Fruit fly (Drosophila melanogaster): ENCODE measurements around the gene Ost48.
A peak's percentile ranks its signal among the peaks of the same experiment; 100 is the strongest.

Ost48 gene

DNA sequence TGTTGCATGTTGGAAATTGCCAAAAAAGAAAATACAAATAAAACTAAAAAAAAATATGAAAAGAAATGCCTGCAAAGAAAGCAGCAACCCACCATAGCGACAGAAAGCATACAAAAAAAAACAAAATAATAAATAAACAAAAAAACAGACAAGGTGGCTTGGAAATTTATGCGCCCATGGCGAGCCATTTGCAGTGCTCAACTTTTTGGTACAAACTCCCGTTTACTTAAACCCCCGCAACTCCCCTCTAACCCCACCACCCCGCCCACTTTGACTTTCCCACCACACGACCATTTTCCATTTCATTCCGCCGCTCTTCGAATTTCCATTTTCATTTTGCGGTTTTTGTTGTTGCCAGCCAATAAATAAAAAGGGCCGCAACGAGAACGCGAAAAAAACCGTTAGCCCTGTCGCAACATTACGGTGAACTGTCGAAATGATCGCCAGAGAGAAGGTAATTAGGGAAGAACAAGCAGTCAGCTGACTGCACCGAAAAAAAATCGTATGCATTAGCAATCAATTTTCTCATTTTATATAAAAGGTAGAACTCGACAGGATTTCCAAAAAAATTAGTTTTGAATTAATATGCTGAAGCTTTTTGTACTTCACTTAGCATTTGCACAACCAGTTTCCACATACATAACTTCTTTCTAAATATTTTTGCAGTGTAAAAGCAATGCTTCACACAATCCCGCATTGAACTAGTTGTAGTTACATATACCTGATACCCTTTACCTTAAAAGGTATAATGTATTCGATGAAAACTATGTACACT lies 21.4 kb downstream of the Ost48 start (continued):
- TF ChIP-seq dmrt11E (tag; optimal IDR thresholded peaks at IDR 0.05) (peak; percentile 32), h (optimal IDR thresholded peaks at IDR 0.05) (no peak), shn (GFP tag; optimal IDR thresholded peaks at IDR 0.05) (peak; percentile 32), Fer1 (GFP tag; optimal IDR thresholded peaks at IDR 0.05) (peak; percentile 23), CG30431 (GFP tag; optimal IDR thresholded peaks at IDR 0.05) (no peak), seq (GFP tag; IDR thresholded peaks at IDR 0.05) (no peak), jing (GFP tag; optimal IDR thresholded peaks at IDR 0.05) (peak; percentile 8), Hand (GFP tag; optimal IDR thresholded peaks at IDR 0.05) (no peak), chm (GFP tag; IDR thresholded peaks at IDR 0.05) (no peak), Dll (GFP tag; IDR thresholded peaks at IDR 0.05; ENCODE audit: partially characterized antibody) (no peak), Mrtf (GFP tag; IDR thresholded peaks at IDR 0.05) (0 out of 3 replicates have a peak, but pooled peaks have one; percentile 35), gsb (GFP tag; IDR thresholded peaks at IDR 0.05) (no peak), CG7556 (GFP tag; optimal IDR thresholded peaks at IDR 0.05) (peak; percentile 12), CG6765 (GFP tag; optimal IDR thresholded peaks at IDR 0.05) (no peak), CG12744 (GFP tag; optimal IDR thresholded peaks at IDR 0.05) (no peak), CG3163 (GFP tag; optimal IDR thresholded peaks at IDR 0.05) (no peak), maf-S (GFP tag; optimal IDR thresholded peaks at IDR 0.05) (peak; percentile 33), CG9609 (GFP tag; optimal IDR thresholded peaks at IDR 0.05) (peak; percentile 46), Atf-2 (GFP tag; optimal IDR thresholded peaks at IDR 0.05) (no peak), Pdp1 (GFP tag; optimal IDR thresholded peaks at IDR 0.05) (peak; percentile 60), mld (GFP tag; IDR thresholded peaks at IDR 0.05; ENCODE audit: partially characterized antibody) (no peak), Fer2 (tag; optimal IDR thresholded peaks at IDR 0.05) (no peak), pum (GFP tag; optimal IDR thresholded peaks at IDR 0.05) (peak; percentile 38), chif (GFP tag; optimal IDR thresholded peaks at IDR 0.05) (peak; percentile 42 to 58), slbo (GFP tag; IDR thresholded peaks at IDR 0.05) (peak; percentile 45), sisA (GFP tag; IDR thresholded peaks at IDR 0.05) (peak; percentile 66), CG8924 (tag; optimal IDR thresholded peaks at IDR 0.05) (peak; percentile 58), pan (optimal IDR thresholded peaks at IDR 0.05) (no peak), pan (GFP tag; optimal IDR thresholded peaks at IDR 0.05 in 1 of 2, IDR thresholded peaks at IDR 0.05 in 1 of 2) (peak in 1 of 2 experiments; percentile 53), CG12104 (GFP tag; optimal IDR thresholded peaks at IDR 0.05) (no peak), z (GFP tag; IDR thresholded peaks at IDR 0.05) (no peak), CG17912 (GFP tag; optimal IDR thresholded peaks at IDR 0.05) (no peak), emc (GFP tag; optimal IDR thresholded peaks at IDR 0.05) (peak; percentile 17), psq (GFP tag; optimal IDR thresholded peaks at IDR 0.05) (no peak), unc-4 (GFP tag; IDR thresholded peaks at IDR 0.05; ENCODE audit: partially characterized antibody) (no peak), hkb (optimal IDR thresholded peaks at IDR 0.05) (no peak), hkb (GFP tag; IDR thresholded peaks at IDR 0.05) (peak; percentile 62), Elba2 (GFP tag; optimal IDR thresholded peaks at IDR 0.05) (no peak), nau (GFP tag; optimal IDR thresholded peaks at IDR 0.05) (no peak), CG15269 (tag; optimal IDR thresholded peaks at IDR 0.05) (peak; percentile 54)

DNA sequence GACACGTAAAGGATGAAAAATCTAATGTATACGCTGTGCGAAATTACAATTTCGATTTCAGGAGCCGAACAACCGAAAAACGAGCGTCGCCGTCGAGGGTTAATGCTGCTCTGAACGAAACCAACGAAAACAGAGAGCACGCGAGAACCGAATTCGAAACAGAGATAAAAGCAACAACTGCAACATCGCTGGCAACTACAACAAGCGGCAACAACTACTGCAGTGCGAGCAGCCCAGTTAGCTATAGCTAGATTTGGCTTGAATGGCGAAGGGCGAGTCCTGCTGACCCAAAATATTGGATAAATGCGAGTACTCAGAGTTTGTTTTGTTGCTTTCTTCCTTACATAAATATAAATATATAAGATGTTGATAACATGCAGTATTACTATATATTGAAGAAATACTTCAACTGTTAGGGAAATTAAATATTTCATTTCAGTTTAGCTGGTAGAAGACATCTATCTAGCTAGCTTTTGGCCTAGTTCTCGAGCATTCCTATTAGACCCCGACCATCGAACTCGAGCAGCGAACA lies 23.3 kb downstream of the Ost48 start, which contains the start of gene fend:
Gene fend (minus strand): TSS at position 178 of the 532 bp plus-strand sequence.
- TF ChIP-seq CHES-1-like (GFP tag; optimal IDR thresholded peaks at IDR 0.05) (no peak), row (GFP tag; IDR thresholded peaks at IDR 0.05) (peak; percentile 94), stc (GFP tag; IDR thresholded peaks at IDR 0.05) (no peak), B-H2 (GFP tag; optimal IDR thresholded peaks at IDR 0.05) (no peak), ttk (GFP tag; IDR thresholded peaks at IDR 0.05) (no peak), E2f2 (GFP tag; IDR thresholded peaks at IDR 0.05) (peak; percentile 21; the same call in 1 of the 2 replicates), Tbp (GFP tag; optimal IDR thresholded peaks at IDR 0.05) (peak; percentile 90), gce (GFP tag; IDR thresholded peaks at IDR 0.05) (no peak), CG6254 (GFP tag; optimal IDR thresholded peaks at IDR 0.05) (no peak), ac (GFP tag; optimal IDR thresholded peaks at IDR 0.05) (no peak), CG5953 (GFP tag; IDR thresholded peaks at IDR 0.05) (no peak), zf30C (GFP tag; optimal IDR thresholded peaks at IDR 0.05) (peak; percentile 42), CG31441 (GFP tag; IDR thresholded peaks at IDR 0.05) (peak; percentile 53), pan (optimal IDR thresholded peaks at IDR 0.05) (no peak), pan (GFP tag; optimal IDR thresholded peaks at IDR 0.05 in 1 of 2, IDR thresholded peaks at IDR 0.05 in 1 of 2) (no peak)
